Worm (Caenorhabditis elegans) whole organism, midembryonic: ENCODE data around the gene C50F4.6.

Source experiments
- T22C8.4 ChIP-seq: fragments of 200-800 bp; sonication (Bioruptor generic); IDR thresholded peaks from 2 replicates; pipeline ENCODE4 v1.3.6; 2022; ENCODE audit warnings: missing genetic modification characterization, missing compliant biosample characterization
- cog-1 ChIP-seq: sonication (generic microtip); optimal IDR thresholded peaks from 2 replicates; lab custom pipeline; 2016; ENCODE audit warnings: missing genetic modification characterization, missing compliant biosample characterization
- flt-1 ChIP-seq: fragments of 200-800 bp; sonication (Bioruptor generic); IDR thresholded peaks from 2 replicates; pipeline ENCODE4 v1.3.6; 2022; ENCODE audit warnings: missing genetic modification characterization, missing compliant biosample characterization
- klf-2 ChIP-seq: fragments of 200-800 bp; sonication (Bioruptor generic); conservative IDR thresholded peaks from 2 replicates; pipeline ENCODE4 v1.3.6; 2022; ENCODE audit warnings: missing genetic modification reagents, missing genetic modification characterization, missing compliant biosample characterization
- med-1 ChIP-seq: sonication (generic microtip); optimal IDR thresholded peaks from 2 replicates; lab custom pipeline; 2017; ENCODE audit warnings: missing genetic modification characterization, mild to moderate bottlenecking, missing compliant biosample characterization, antibody characterized with exemption, missing genetic modification reagents; ENCODE audit not compliant: insufficient read depth
- ref-1 ChIP-seq: fragments of 200-800 bp; sonication (Bioruptor generic); conservative IDR thresholded peaks from 2 replicates; pipeline ENCODE4 v1.3.6; 2022; ENCODE audit warnings: missing genetic modification reagents, missing genetic modification characterization, missing compliant biosample characterization
- tab-1 ChIP-seq: fragments of 200-800 bp; sonication (Bioruptor generic); IDR thresholded peaks from 2 replicates; pipeline ENCODE4 v1.3.6; 2022; ENCODE audit warnings: missing genetic modification characterization, missing compliant biosample characterization
- ztf-29 ChIP-seq: fragments of 200-800 bp; sonication (Bioruptor generic); IDR thresholded peaks from 2 replicates; pipeline ENCODE4 v1.3.6; 2022; ENCODE audit warnings: missing genetic modification reagents, missing genetic modification characterization, missing compliant biosample characterization

ce11 chrV:9587619-9588018 lies 41.7 kb downstream of the C50F4.6 start:
- TF ChIP-seq tab-1 (GFP tag; lab: Robert Waterston, UW), result no peak
- no peak for TF ChIP-seq ref-1 (GFP tag; lab: Robert Waterston, UW)
- TF ChIP-seq cog-1, result no peak
- no peak for TF ChIP-seq flt-1 (GFP tag; lab: Robert Waterston, UW)
- TF ChIP-seq med-1 (GFP tag; lab: Kevin White, UChicago), result no peak
- TF ChIP-seq ztf-29 (GFP tag; lab: Robert Waterston, UW), result no peak
- no peak for TF ChIP-seq klf-2 (GFP tag; lab: Robert Waterston, UW)
- TF ChIP-seq T22C8.4 (GFP tag; lab: Robert Waterston, UW), result no peak
